Worm (Caenorhabditis elegans): ENCODE measurements around the gene vkmt-1.

The vkmt-1 gene

DNA sequence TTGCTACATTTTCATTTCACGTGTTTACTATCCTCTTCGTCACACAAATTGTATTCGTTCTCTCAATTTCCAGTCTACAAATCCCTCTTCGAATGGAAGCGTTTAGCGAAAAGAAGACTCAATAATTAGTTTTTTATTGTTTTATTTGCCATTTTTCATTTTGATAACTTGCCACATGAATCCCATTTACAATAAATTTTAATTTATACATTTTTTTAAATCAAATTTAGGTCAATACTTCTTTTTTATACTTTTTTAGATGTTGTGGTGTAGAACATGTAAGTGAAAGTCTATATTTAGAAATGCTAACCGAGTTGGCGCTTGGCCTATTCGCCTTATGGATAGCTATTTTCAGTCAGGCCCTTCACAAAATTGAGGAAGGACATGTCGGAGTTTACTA lies 9.1 kb downstream of the vkmt-1 start, which contains the start of gene erl-1:
TSS of gene erl-1 (plus strand) at position 301 of the 400 bp plus-strand sequence.
- TF ChIP-seq ztf-4 (tag; optimal IDR thresholded peaks at IDR 0.05) (no peak), mdl-1 (tag; optimal IDR thresholded peaks at IDR 0.05) (no peak), sem-4 (tag; optimal IDR thresholded peaks at IDR 0.05) (no peak), peb-1 (tag; optimal IDR thresholded peaks at IDR 0.05) (no peak), Y55F3AM.14 (GFP tag; optimal IDR thresholded peaks at IDR 0.05) (no peak), fos-1 (tag; optimal IDR thresholded peaks at IDR 0.05) (no peak), sma-9 (GFP tag; optimal IDR thresholded peaks at IDR 0.05) (no peak), sma-9 (tag; optimal IDR thresholded peaks at IDR 0.05) (no peak)

ce11 chrIV:12289149-12289548 lies 10.6 kb downstream of the vkmt-1 start, which contains the start of gene C42C1.9:
Gene C42C1.9 (plus strand): TSS chrIV:12289449.
- TF ChIP-seq peb-1 (tag; optimal IDR thresholded peaks at IDR 0.05): no peak
- no peak for TF ChIP-seq skn-1 (tag; optimal IDR thresholded peaks at IDR 0.05)

ce11 chrIV:12290744-12291143 lies 12.2 kb downstream of the vkmt-1 start, which contains the start of gene C42C1.8:
Gene C42C1.8 (plus strand): TSS chrIV:12291044.
- TF ChIP-seq aly-2 (tag; optimal IDR thresholded peaks at IDR 0.05) (no peak), mab-5 (tag; optimal IDR thresholded peaks at IDR 0.05) (no peak), nhr-6 (tag; optimal IDR thresholded peaks at IDR 0.05) (no peak), unc-39 (tag; optimal IDR thresholded peaks at IDR 0.05) (no peak), nhr-12 (tag; optimal IDR thresholded peaks at IDR 0.05) (no peak), nhr-129 (tag; optimal IDR thresholded peaks at IDR 0.05) (no peak), ztf-1 (GFP tag; conservative IDR thresholded peaks at IDR 0.05) (no peak), F13H6.1 (tag; optimal IDR thresholded peaks at IDR 0.05) (no peak), lin-11 (tag; optimal IDR thresholded peaks at IDR 0.05) (no peak), ZK546.5 (tag; optimal IDR thresholded peaks at IDR 0.05) (no peak), dmd-4 (tag; optimal IDR thresholded peaks at IDR 0.05) (no peak)

ce11 chrIV:12301161-12301560 lies 22.6 kb downstream of the vkmt-1 start, which contains the start of gene oac-59:
Gene oac-59 (minus strand): TSS chrIV:12301261.
- no peak for TF ChIP-seq nhr-10 (tag; optimal IDR thresholded peaks at IDR 0.05)
- TF ChIP-seq unc-55 (GFP tag; optimal IDR thresholded peaks at IDR 0.05): no peak
- no peak for TF ChIP-seq ceh-82 (tag; optimal IDR thresholded peaks at IDR 0.05)
- no peak for TF ChIP-seq nhr-11 (tag; optimal IDR thresholded peaks at IDR 0.05)
- no peak for TF ChIP-seq ztf-1 (GFP tag; conservative IDR thresholded peaks at IDR 0.05)
- no peak for TF ChIP-seq ceh-16 (tag; optimal IDR thresholded peaks at IDR 0.05)
- no peak for TF ChIP-seq nhr-129 (tag; optimal IDR thresholded peaks at IDR 0.05)
- no peak for TF ChIP-seq nhr-237 (tag; optimal IDR thresholded peaks at IDR 0.05)
- TF ChIP-seq lin-39 (tag; optimal IDR thresholded peaks at IDR 0.05): no peak
- no peak for TF ChIP-seq elt-1 (tag; optimal IDR thresholded peaks at IDR 0.05)
- no peak for TF ChIP-seq ama-1 (optimal IDR thresholded peaks at IDR 0.05)

ce11 chrIV:12302885-12303284 lies 24.4 kb downstream of the vkmt-1 start:
- TF ChIP-seq fos-1 (tag; optimal IDR thresholded peaks at IDR 0.05): peak; percentile 60
- TF ChIP-seq ztf-11 (tag; optimal IDR thresholded peaks at IDR 0.05): no peak

DNA sequence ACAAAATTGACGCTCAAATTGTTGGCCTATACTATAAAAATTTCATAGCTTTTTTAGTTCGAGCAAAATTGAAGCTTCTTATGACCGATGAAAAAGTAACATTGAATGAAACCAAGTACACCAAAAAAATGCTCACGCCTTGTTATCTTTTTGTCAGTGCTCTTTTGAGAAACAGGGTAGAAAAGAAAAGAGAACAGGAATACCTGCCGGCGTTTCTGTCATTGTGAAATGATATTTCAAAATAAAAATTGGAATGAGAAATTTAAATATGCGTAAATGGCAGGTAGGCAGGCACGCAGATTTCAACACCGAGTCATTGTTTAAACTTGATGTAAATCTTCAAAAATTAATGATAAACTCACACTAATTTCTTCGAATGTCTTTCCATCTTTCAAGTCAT lies 26.2 kb downstream of the vkmt-1 start:
- TF ChIP-seq dmd-4 (tag; optimal IDR thresholded peaks at IDR 0.05) (no peak), sem-4 (tag; optimal IDR thresholded peaks at IDR 0.05) (no peak), unc-55 (GFP tag; optimal IDR thresholded peaks at IDR 0.05) (no peak), lsy-2 (tag; optimal IDR thresholded peaks at IDR 0.05) (no peak), unc-39 (tag; optimal IDR thresholded peaks at IDR 0.05) (no peak), egl-27 (tag; optimal IDR thresholded peaks at IDR 0.05) (no peak), aly-2 (tag; optimal IDR thresholded peaks at IDR 0.05) (no peak), sma-3 (GFP tag; optimal IDR thresholded peaks at IDR 0.05) (no peak), elt-3 (tag; optimal IDR thresholded peaks at IDR 0.05) (no peak), ztf-4 (tag; optimal IDR thresholded peaks at IDR 0.05) (no peak)
